Fruit fly (Drosophila melanogaster): ENCODE results near the gene Mcm10.

dm6 chr2L:21168295-21169159 lies 11.2 kb upstream of the Mcm10 start, which contains the start of the genes mAcon1, CG43345 and CG43346:
- TF ChIP-seq Sox102F (GFP tag; optimal IDR thresholded peaks at IDR 0.05) (no peak), eg (GFP tag; IDR thresholded peaks at IDR 0.05) (no peak), CG3919 (GFP tag; optimal IDR thresholded peaks at IDR 0.05) (no peak), Smox (GFP tag; optimal IDR thresholded peaks at IDR 0.05) (no peak), CG6854 (GFP tag; optimal IDR thresholded peaks at IDR 0.05) (peak; percentile 60), CG7368 (GFP tag; optimal IDR thresholded peaks at IDR 0.05) (no peak), CG11294 (GFP tag; IDR thresholded peaks at IDR 0.05) (peak; percentile 16; the same call in 1 of the 2 replicates), CG1621 (tag; optimal IDR thresholded peaks at IDR 0.05) (peak; percentile 64), CG8632 (GFP tag; optimal IDR thresholded peaks at IDR 0.05) (peak; percentile 66), CG32006 (GFP tag; optimal IDR thresholded peaks at IDR 0.05) (no peak), ss (GFP tag; optimal IDR thresholded peaks at IDR 0.05) (peak in 1 of 2 experiments; percentile 79), vri (GFP tag; optimal IDR thresholded peaks at IDR 0.05) (peak; percentile 80)

Data from whole organism, prepupa.